Fruit fly (Drosophila melanogaster) whole organism, adult: Measurements from ENCODE around the gene CG14564.

Experiments
- CG11617 ChIP-seq: fragments of 200-800 bp; sonication (Bioruptor generic); optimal IDR thresholded peaks from 2 replicates; lab custom pipeline; 2017; ENCODE audit warnings: mild to moderate bottlenecking, missing biosample characterization, missing genetic modification reagents, missing genetic modification characterization
- CG12768 ChIP-seq: fragments of 200-800 bp; sonication (Bioruptor generic); optimal IDR thresholded peaks from 2 replicates; lab custom pipeline; 2017; ENCODE audit warnings: missing biosample characterization, missing genetic modification characterization, mild to moderate bottlenecking, moderate library complexity, missing genetic modification reagents
- CG14711 ChIP-seq: fragments of 200-800 bp; sonication (Bioruptor generic); optimal IDR thresholded peaks from 2 replicates; lab custom pipeline; 2018; ENCODE audit warnings: missing biosample characterization, mild to moderate bottlenecking, missing genetic modification characterization, moderate library complexity
- CG1620 ChIP-seq: fragments of 200-800 bp; sonication (Bioruptor generic); optimal IDR thresholded peaks from 2 replicates; lab custom pipeline; 2016; ENCODE audit warnings: missing biosample characterization, missing genetic modification characterization
- CG33017 ChIP-seq: fragments of 200-800 bp; sonication (Bioruptor generic); optimal IDR thresholded peaks from 2 replicates; lab custom pipeline; 2018; ENCODE audit warnings: missing biosample characterization, mild to moderate bottlenecking, missing genetic modification characterization, moderate library complexity
- CG5204 ChIP-seq: fragments of 200-800 bp; sonication (Bioruptor generic); optimal IDR thresholded peaks from 2 replicates; lab custom pipeline; 2016; ENCODE audit warnings: missing biosample characterization, missing genetic modification characterization
- CG7045 ChIP-seq: fragments of 200-800 bp; sonication (Bioruptor generic); optimal IDR thresholded peaks from 2 replicates; lab custom pipeline; 2017; ENCODE audit warnings: missing biosample characterization, mild to moderate bottlenecking, missing genetic modification characterization
- CG7101 ChIP-seq: fragments of 200-800 bp; sonication (Bioruptor generic); optimal IDR thresholded peaks from 2 replicates; lab custom pipeline; 2018; ENCODE audit warnings: missing biosample characterization, mild to moderate bottlenecking, missing genetic modification characterization, moderate library complexity
- Clk ChIP-seq: fragments of 200-800 bp; sonication (Bioruptor generic); optimal IDR thresholded peaks from 2 replicates; lab custom pipeline; 2017; ENCODE audit warnings: missing biosample characterization, missing genetic modification characterization
- Crg-1 ChIP-seq: fragments of 200-800 bp; sonication (Bioruptor generic); optimal IDR thresholded peaks from 2 replicates; lab custom pipeline; 2016; ENCODE audit warnings: missing biosample characterization, missing genetic modification characterization
- Hr96 ChIP-seq: fragments of 200-800 bp; sonication (Bioruptor generic); optimal IDR thresholded peaks from 2 replicates; lab custom pipeline; 2016; ENCODE audit warnings: missing biosample characterization, missing genetic modification characterization
- Mnt ChIP-seq: fragments of 200-800 bp; sonication (Bioruptor generic); optimal IDR thresholded peaks from 2 replicates; lab custom pipeline; 2016; ENCODE audit warnings: missing biosample characterization, mild to moderate bottlenecking, missing genetic modification characterization
- bab1 ChIP-seq: fragments of 200-800 bp; sonication (Bioruptor generic); optimal IDR thresholded peaks from 3 replicates; lab custom pipeline; 2019; ENCODE audit warnings: missing biosample characterization, mild to moderate bottlenecking, missing genetic modification characterization, moderate library complexity
- cic ChIP-seq: fragments of 200-800 bp; sonication (Bioruptor generic); optimal IDR thresholded peaks from 2 replicates; lab custom pipeline; 2017; ENCODE audit warnings: missing biosample characterization, mild to moderate bottlenecking, missing genetic modification characterization, moderate library complexity
- cnc ChIP-seq, 2 experiments: fragments of >200 bp; optimal IDR thresholded peaks; 2 replicates each; lab custom pipeline; 2017
- kay ChIP-seq: fragments of 200-800 bp; sonication (Bioruptor generic); peaks from one replicate; lab custom pipeline; 2016; ENCODE audit warnings: missing biosample characterization, missing genetic modification characterization, borderline replicate concordance
- ovo ChIP-seq: fragments of 200-800 bp; sonication (Bioruptor generic); optimal IDR thresholded peaks from 2 replicates; lab custom pipeline; 2016; ENCODE audit warnings: missing biosample characterization, missing genetic modification characterization
- pad ChIP-seq: fragments of 200-800 bp; sonication (Bioruptor generic); optimal IDR thresholded peaks from 3 replicates; lab custom pipeline; 2017; ENCODE audit warnings: missing biosample characterization, missing genetic modification characterization, mild to moderate bottlenecking, moderate library complexity, missing genetic modification reagents
- tj ChIP-seq: fragments of 200-800 bp; sonication (Bioruptor generic); optimal IDR thresholded peaks from 3 replicates; lab custom pipeline; 2017; ENCODE audit warnings: missing biosample characterization, mild to moderate bottlenecking, missing genetic modification characterization, moderate library complexity
- toe ChIP-seq: fragments of 200-800 bp; sonication (Bioruptor generic); optimal IDR thresholded peaks from 2 replicates; lab custom pipeline; 2016; ENCODE audit warnings: missing biosample characterization, missing genetic modification characterization

The CG14564 gene

DNA sequence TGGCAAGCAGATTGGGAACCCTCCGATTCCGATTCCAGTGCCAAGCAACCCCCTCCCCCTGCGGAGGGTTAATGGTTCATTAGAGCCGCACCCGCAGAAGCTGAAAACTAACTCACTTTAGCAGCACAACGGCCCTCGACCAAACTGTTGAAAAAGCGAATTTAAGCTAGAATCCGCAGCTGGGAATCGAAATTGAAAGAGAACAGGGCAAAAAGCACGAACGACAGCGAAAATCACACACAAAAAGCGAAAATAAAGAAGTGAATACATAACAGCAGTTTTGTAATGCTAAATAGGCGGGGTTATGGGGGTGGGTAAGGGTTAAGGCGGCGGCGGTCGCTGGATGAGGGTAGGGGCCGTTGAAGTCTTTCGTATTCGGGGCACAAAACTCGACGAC is 29.2 kb upstream of the CG14564 start:
- TF ChIP-seq tj (GFP tag; lab: Kevin White, UChicago) (peak; percentile 74), kay (GFP tag; lab: Kevin White, UChicago) (no peak), CG5204 (GFP tag; lab: Kevin White, UChicago) (no peak)

DNA sequence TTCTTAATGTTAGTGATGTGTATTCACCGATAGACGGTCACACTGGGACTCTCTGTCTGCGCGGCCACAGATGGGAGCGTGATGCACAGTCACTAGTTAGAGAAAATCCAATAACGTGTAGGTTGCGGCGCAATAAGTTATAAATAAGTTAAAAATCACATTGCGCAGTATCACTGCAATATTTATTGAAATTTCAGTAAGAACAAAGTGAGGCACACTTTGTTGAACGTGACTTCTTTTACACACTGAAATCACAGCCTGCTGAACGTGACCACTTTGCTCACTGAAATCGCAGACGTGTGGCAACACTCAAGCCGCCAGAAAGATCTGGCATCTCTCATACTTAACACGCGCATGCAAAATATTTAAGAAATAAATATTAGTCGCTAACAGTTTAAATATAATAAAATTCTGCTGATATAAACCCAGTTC is 28.3 kb upstream of the CG14564 start, which contains the start of the genes CG11247 and Polr2H:
CG11247 (minus strand) TSS at position 191 of the 432 bp plus-strand sequence.
Polr2H (plus strand) TSS at position 317 of the 432 bp plus-strand sequence.
- TF ChIP-seq CG12768 (GFP tag; lab: Kevin White, UChicago) (peak; percentile 27), Crg-1 (GFP tag; lab: Kevin White, UChicago) (peak; percentile 41), CG14711 (peak; percentile 65), cic (GFP tag; lab: Kevin White, UChicago) (no peak), pad (GFP tag; lab: Kevin White, UChicago) (peak; percentile 42), Clk (GFP tag; lab: Kevin White, UChicago) (peak; percentile 76), CG7045 (GFP tag; lab: Kevin White, UChicago) (peak; percentile 64), bab1 (GFP tag; lab: Kevin White, UChicago) (peak; percentile 87), Mnt (GFP tag; lab: Kevin White, UChicago) (peak; percentile 83), CG11617 (GFP tag; lab: Kevin White, UChicago) (peak; percentile 56), ovo (GFP tag; lab: Kevin White, UChicago) (peak; percentile 15), toe (GFP tag; lab: Kevin White, UChicago) (peak; percentile 92), tj (GFP tag; lab: Kevin White, UChicago) (peak; percentile 45), CG7101 (tag; lab: Kevin White, UChicago) (peak; percentile 75), CG1620 (GFP tag; lab: Kevin White, UChicago) (peak; percentile 84), CG33017 (peak; percentile 34), CG5204 (GFP tag; lab: Kevin White, UChicago) (peak; percentile 84), cnc (optimal IDR thresholded peaks at IDR 0.05; lab: Kevin White, UChicago) (no peak), Hr96 (GFP tag; lab: Kevin White, UChicago) (peak; percentile 86), kay (GFP tag; lab: Kevin White, UChicago) (peak; percentile 27)

DNA sequence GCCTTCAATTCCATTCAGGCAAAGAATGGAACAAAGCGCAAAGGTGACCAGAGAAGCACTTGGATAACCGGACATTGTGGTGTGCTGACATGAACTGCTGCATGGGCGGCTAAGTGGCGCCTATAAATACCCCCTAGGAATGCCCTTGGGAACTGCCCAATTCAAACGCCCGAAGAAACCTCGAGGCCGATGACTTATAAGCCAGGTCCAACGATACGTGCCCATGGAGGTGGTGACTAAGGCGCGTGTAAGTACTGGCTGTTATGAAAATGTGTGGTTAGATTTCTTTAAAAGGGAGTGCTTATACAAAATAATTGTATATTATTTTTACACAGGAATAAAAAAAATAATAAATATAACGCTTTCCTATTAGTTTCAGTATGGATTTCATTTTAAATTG is 26.6 kb upstream of the CG14564 start, which contains the start of gene CG14570:
CG14570 (minus strand) TSS at position 101 of the 400 bp plus-strand sequence.
- TF ChIP-seq pad (GFP tag; lab: Kevin White, UChicago) (no peak), kay (GFP tag; lab: Kevin White, UChicago) (no peak), Clk (GFP tag; lab: Kevin White, UChicago) (no peak), CG14711 (no peak), CG11617 (GFP tag; lab: Kevin White, UChicago) (no peak), Crg-1 (GFP tag; lab: Kevin White, UChicago) (no peak)

DNA sequence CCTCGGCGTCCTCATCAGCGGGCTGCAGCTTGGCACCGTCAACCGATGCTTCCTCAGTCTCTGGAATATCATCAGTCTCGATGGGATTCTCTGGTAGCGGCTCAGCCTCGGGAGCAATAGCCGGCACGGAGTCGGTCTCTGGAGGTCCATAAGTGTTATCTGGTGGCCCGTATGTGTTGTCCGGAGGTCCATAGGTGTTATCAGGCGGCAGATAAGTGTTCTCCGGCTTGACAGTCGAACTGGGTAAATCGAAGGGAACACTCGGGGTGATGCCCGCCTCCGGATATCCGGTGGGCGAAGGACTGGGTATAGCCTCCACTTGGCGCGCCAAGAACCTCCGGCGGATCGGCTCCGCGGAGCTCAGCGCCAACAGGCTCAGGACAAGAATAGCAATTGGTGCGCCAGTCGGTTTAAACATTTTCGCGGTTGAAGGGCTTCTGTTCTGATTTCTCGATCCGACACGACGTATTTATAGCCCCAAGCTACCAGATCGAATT is 25.8 kb upstream of the CG14564 start, which contains the start of gene CG14569:
CG14569 (minus strand) TSS at position 447 of the 497 bp plus-strand sequence.
- TF ChIP-seq cnc (optimal IDR thresholded peaks at IDR 0.05; lab: Kevin White, UChicago) (no peak), CG14711 (no peak), Hr96 (GFP tag; lab: Kevin White, UChicago) (no peak), CG12768 (GFP tag; lab: Kevin White, UChicago) (no peak), tj (GFP tag; lab: Kevin White, UChicago) (no peak), CG11617 (GFP tag; lab: Kevin White, UChicago) (no peak), cic (GFP tag; lab: Kevin White, UChicago) (no peak), CG7101 (tag; lab: Kevin White, UChicago) (no peak), CG5204 (GFP tag; lab: Kevin White, UChicago) (no peak), kay (GFP tag; lab: Kevin White, UChicago) (no peak), CG1620 (GFP tag; lab: Kevin White, UChicago) (no peak), CG33017 (no peak), CG7045 (GFP tag; lab: Kevin White, UChicago) (no peak), pad (GFP tag; lab: Kevin White, UChicago) (no peak), Crg-1 (GFP tag; lab: Kevin White, UChicago) (no peak), toe (GFP tag; lab: Kevin White, UChicago) (no peak), Mnt (GFP tag; lab: Kevin White, UChicago) (no peak), Clk (GFP tag; lab: Kevin White, UChicago) (no peak), ovo (GFP tag; lab: Kevin White, UChicago) (no peak), bab1 (GFP tag; lab: Kevin White, UChicago) (no peak)

DNA sequence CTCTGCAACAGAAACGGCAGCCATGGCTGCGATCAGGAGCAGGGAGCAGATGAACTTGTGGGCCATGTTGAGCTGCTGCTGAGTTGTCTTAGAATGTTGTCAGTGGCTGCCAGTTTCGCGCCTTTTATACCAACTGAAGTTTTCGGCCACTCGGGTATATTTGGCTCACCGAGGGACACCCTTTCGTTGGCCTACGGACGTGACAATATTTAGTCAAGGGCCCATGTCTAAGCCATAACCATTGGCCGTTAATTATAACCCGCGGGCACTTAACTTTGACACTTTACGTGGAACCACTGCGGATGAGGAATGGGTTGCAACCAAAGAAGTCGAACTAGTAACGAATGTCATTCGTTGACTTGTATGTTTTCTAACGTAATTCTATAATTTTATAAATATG is 23.6 kb upstream of the CG14564 start, which contains the start of gene CG14568:
CG14568 (minus strand) TSS at position 101 of the 400 bp plus-strand sequence.
- no peak for TF ChIP-seq CG7101 (tag; lab: Kevin White, UChicago)
- TF ChIP-seq CG12768 (GFP tag; lab: Kevin White, UChicago) = no peak
- TF ChIP-seq CG14711 = no peak
- TF ChIP-seq CG33017 = no peak
- TF ChIP-seq kay (GFP tag; lab: Kevin White, UChicago) = no peak
- TF ChIP-seq CG7045 (GFP tag; lab: Kevin White, UChicago) = no peak
- no peak for TF ChIP-seq Clk (GFP tag; lab: Kevin White, UChicago)
- no peak for TF ChIP-seq tj (GFP tag; lab: Kevin White, UChicago)
- TF ChIP-seq CG1620 (GFP tag; lab: Kevin White, UChicago) = no peak
- TF ChIP-seq CG5204 (GFP tag; lab: Kevin White, UChicago) = no peak
- no peak for TF ChIP-seq cic (GFP tag; lab: Kevin White, UChicago)
- no peak for TF ChIP-seq CG11617 (GFP tag; lab: Kevin White, UChicago)
- TF ChIP-seq pad (GFP tag; lab: Kevin White, UChicago) = no peak
- no peak for TF ChIP-seq bab1 (GFP tag; lab: Kevin White, UChicago)
- TF ChIP-seq Crg-1 (GFP tag; lab: Kevin White, UChicago) = no peak
- no peak for TF ChIP-seq Mnt (GFP tag; lab: Kevin White, UChicago)
- no peak for TF ChIP-seq Hr96 (GFP tag; lab: Kevin White, UChicago)
- TF ChIP-seq ovo (GFP tag; lab: Kevin White, UChicago) = no peak
- no peak for TF ChIP-seq toe (GFP tag; lab: Kevin White, UChicago)
- no peak for TF ChIP-seq cnc (optimal IDR thresholded peaks at IDR 0.05; lab: Kevin White, UChicago)
